Fruit fly (Drosophila melanogaster): ENCODE results near the gene CG6696.

dm6 chrX:18621649-18622346 is 40.2 kb downstream of the CG6696 start:
- peak; percentile 65 for TF ChIP-seq hkb (optimal IDR thresholded peaks at IDR 0.05)
- no peak for TF ChIP-seq hkb (GFP tag; IDR thresholded peaks at IDR 0.05)
- no peak for TF ChIP-seq slp2 (GFP tag; optimal IDR thresholded peaks at IDR 0.05)
- TF ChIP-seq toy (GFP tag; IDR thresholded peaks at IDR 0.05): no peak
- no peak for TF ChIP-seq CG12391 (tag; optimal IDR thresholded peaks at IDR 0.05)

Data from whole organism, embryonic.